Worm (Caenorhabditis elegans) whole organism, late embryonic: ENCODE measurements around the gene Y43F8C.23.

Experiments used
- C38D4.7 ChIP-seq: fragments of 200-800 bp; sonication (Bioruptor generic); optimal IDR thresholded peaks from 2 replicates; lab custom pipeline; 2018; ENCODE audit warnings: mild to moderate bottlenecking, missing genetic modification characterization, moderate library complexity, missing compliant biosample characterization
- F13H6.1 ChIP-seq: sonication (generic microtip); optimal IDR thresholded peaks from 2 replicates; lab custom pipeline; 2016; ENCODE audit warnings: missing genetic modification characterization, missing compliant biosample characterization
- K02D7.2 ChIP-seq: sonication (generic microtip); optimal IDR thresholded peaks from 2 replicates; lab custom pipeline; 2017; ENCODE audit warnings: mild to moderate bottlenecking, missing genetic modification characterization, missing compliant biosample characterization
- K09A11.1 ChIP-seq: sonication (generic microtip); optimal IDR thresholded peaks from 2 replicates; lab custom pipeline; 2017; ENCODE audit warnings: antibody characterized with exemption, mild to moderate bottlenecking, missing genetic modification characterization, missing compliant biosample characterization; ENCODE audit not compliant: insufficient read depth
- T23F11.4 ChIP-seq: fragments of 200-800 bp; sonication (Bioruptor generic); optimal IDR thresholded peaks from 2 replicates; lab custom pipeline; 2018; ENCODE audit warnings: mild to moderate bottlenecking, missing genetic modification characterization, missing compliant biosample characterization
- ahr-1 ChIP-seq: sonication (generic microtip); optimal IDR thresholded peaks from 2 replicates; lab custom pipeline; 2016; ENCODE audit warnings: missing genetic modification characterization, missing compliant biosample characterization
- ama-1 ChIP-seq: fragments of 150-350 bp; optimal IDR thresholded peaks from 2 replicates; lab custom pipeline; 2014
- ceh-14 ChIP-seq: sonication (generic microtip); optimal IDR thresholded peaks from 2 replicates; lab custom pipeline; 2016; ENCODE audit warnings: missing genotype, missing genetic modification characterization, missing compliant biosample characterization
- ceh-18 ChIP-seq: sonication (generic microtip); optimal IDR thresholded peaks from 2 replicates; lab custom pipeline; 2016; ENCODE audit warnings: missing genetic modification characterization, missing compliant biosample characterization
- ceh-19 ChIP-seq: fragments of 200-800 bp; sonication (Bioruptor generic); optimal IDR thresholded peaks from 2 replicates; lab custom pipeline; 2018; ENCODE audit warnings: mild to moderate bottlenecking, missing genetic modification characterization, missing compliant biosample characterization
- ceh-2 ChIP-seq: sonication (generic microtip); optimal IDR thresholded peaks from 2 replicates; lab custom pipeline; 2016; ENCODE audit warnings: missing genotype, missing genetic modification characterization, missing compliant biosample characterization
- ceh-24 ChIP-seq: sonication (generic microtip); optimal IDR thresholded peaks from 2 replicates; lab custom pipeline; 2016; ENCODE audit warnings: mild to moderate bottlenecking, missing genetic modification characterization, missing compliant biosample characterization
- ceh-30 ChIP-seq: fragments of 150-350 bp; optimal IDR thresholded peaks from 2 replicates; lab custom pipeline; 2014; ENCODE audit warnings: missing biosample characterization, missing genetic modification characterization
- ceh-31 ChIP-seq: sonication (generic microtip); optimal IDR thresholded peaks from 2 replicates; lab custom pipeline; 2016; ENCODE audit warnings: missing genetic modification characterization, missing compliant biosample characterization
- ceh-34 ChIP-seq: sonication (generic microtip); optimal IDR thresholded peaks from 2 replicates; lab custom pipeline; 2016; ENCODE audit warnings: mild to moderate bottlenecking, missing genetic modification characterization, missing compliant biosample characterization
- ceh-6 ChIP-seq: fragments of 200-800 bp; sonication (Bioruptor generic); optimal IDR thresholded peaks from 2 replicates; lab custom pipeline; 2018; ENCODE audit warnings: mild to moderate bottlenecking, missing genetic modification characterization, missing compliant biosample characterization
- che-1 ChIP-seq: sonication (generic microtip); optimal IDR thresholded peaks from 2 replicates; lab custom pipeline; 2016; ENCODE audit warnings: mild to moderate bottlenecking, missing genetic modification characterization, missing compliant biosample characterization
- elt-2 ChIP-seq: sonication (generic microtip); optimal IDR thresholded peaks from 2 replicates; lab custom pipeline; 2016; ENCODE audit warnings: missing genetic modification reagents, missing genetic modification characterization, missing compliant biosample characterization
- elt-4 ChIP-seq: sonication (generic microtip); optimal IDR thresholded peaks from 2 replicates; lab custom pipeline; 2016; ENCODE audit warnings: missing genetic modification characterization, missing compliant biosample characterization
- eyg-1 ChIP-seq: sonication (generic microtip); optimal IDR thresholded peaks from 2 replicates; lab custom pipeline; 2016; ENCODE audit warnings: missing genotype, missing genetic modification characterization, missing compliant biosample characterization
- fax-1 ChIP-seq: sonication (generic microtip); optimal IDR thresholded peaks from 2 replicates; lab custom pipeline; 2016; ENCODE audit warnings: missing genotype, missing genetic modification characterization, missing compliant biosample characterization
- fkh-6 ChIP-seq: sonication (generic microtip); optimal IDR thresholded peaks from 2 replicates; lab custom pipeline; 2016; ENCODE audit warnings: missing genetic modification characterization, missing compliant biosample characterization
- hlh-8 ChIP-seq: sonication (generic microtip); optimal IDR thresholded peaks from 2 replicates; lab custom pipeline; 2016; ENCODE audit warnings: missing genotype, missing genetic modification characterization, missing compliant biosample characterization
- lim-6 ChIP-seq: sonication (generic microtip); optimal IDR thresholded peaks from 2 replicates; lab custom pipeline; 2016; ENCODE audit warnings: missing genetic modification characterization, missing compliant biosample characterization
- mec-3 ChIP-seq: sonication (generic microtip); optimal IDR thresholded peaks from 2 replicates; lab custom pipeline; 2016; ENCODE audit warnings: borderline replicate concordance, missing genetic modification characterization, missing compliant biosample characterization
- nfya-1 ChIP-seq: sonication (generic microtip); optimal IDR thresholded peaks from 2 replicates; lab custom pipeline; 2017; ENCODE audit warnings: missing genetic modification characterization, mild to moderate bottlenecking, missing compliant biosample characterization, antibody characterized with exemption, moderate library complexity
- nhr-232 ChIP-seq: sonication (generic microtip); optimal IDR thresholded peaks from 2 replicates; lab custom pipeline; 2016; ENCODE audit warnings: missing genetic modification characterization, missing compliant biosample characterization
- pag-3 ChIP-seq: sonication (generic microtip); optimal IDR thresholded peaks from 2 replicates; lab custom pipeline; 2016; ENCODE audit warnings: missing compliant biosample characterization, missing genetic modification characterization, borderline replicate concordance
- pat-9 ChIP-seq: fragments of 200-800 bp; sonication (Bioruptor generic); optimal IDR thresholded peaks from 2 replicates; lab custom pipeline; 2018; ENCODE audit warnings: mild to moderate bottlenecking, missing genetic modification characterization, moderate library complexity, missing compliant biosample characterization
- pha-2 ChIP-seq: sonication (generic microtip); optimal IDR thresholded peaks from 2 replicates; lab custom pipeline; 2017; ENCODE audit warnings: mild to moderate bottlenecking, missing genetic modification characterization, missing compliant biosample characterization
- pha-4 ChIP-seq: fragments of 150-350 bp; optimal IDR thresholded peaks from 2 replicates; lab custom pipeline; 2018; ENCODE audit warnings: missing biosample characterization, missing genetic modification reagents, missing genetic modification characterization
- pros-1 ChIP-seq: fragments of 150-350 bp; optimal IDR thresholded peaks from 2 replicates; lab custom pipeline; 2014; ENCODE audit warnings: missing biosample characterization, missing genetic modification reagents, missing genetic modification characterization
- ref-2 ChIP-seq: sonication (generic microtip); optimal IDR thresholded peaks from 2 replicates; lab custom pipeline; 2016; ENCODE audit warnings: missing genetic modification characterization, missing compliant biosample characterization
- rnt-1 ChIP-seq: sonication (generic microtip); optimal IDR thresholded peaks from 2 replicates; lab custom pipeline; 2016; ENCODE audit warnings: missing genetic modification characterization, missing compliant biosample characterization
- sdc-2 ChIP-seq: sonication (generic microtip); optimal IDR thresholded peaks from 2 replicates; lab custom pipeline; 2016; ENCODE audit warnings: missing genotype, missing genetic modification characterization, missing compliant biosample characterization
- sox-4 ChIP-seq: sonication (generic microtip); optimal IDR thresholded peaks from 2 replicates; lab custom pipeline; 2017; ENCODE audit warnings: mild to moderate bottlenecking, missing genetic modification characterization, inconsistent platforms, missing compliant biosample characterization
- syd-9 ChIP-seq: sonication (generic microtip); optimal IDR thresholded peaks from 2 replicates; lab custom pipeline; 2016; ENCODE audit warnings: mild to moderate bottlenecking, missing genetic modification characterization, moderate library complexity, missing compliant biosample characterization
- tbx-2 ChIP-seq: sonication (generic microtip); optimal IDR thresholded peaks from 2 replicates; lab custom pipeline; 2016; ENCODE audit warnings: missing genetic modification characterization, missing compliant biosample characterization
- ttx-3 ChIP-seq: sonication (generic microtip); optimal IDR thresholded peaks from 2 replicates; lab custom pipeline; 2016; ENCODE audit warnings: missing genetic modification reagents, missing genetic modification characterization, missing compliant biosample characterization
- unc-3 ChIP-seq, 2 experiments: fragments of 200-800 bp in 1 of 2; sonication (Bioruptor generic) in 1 of 2; sonication (generic microtip) in 1 of 2; conservative IDR thresholded peaks in 1 of 2; optimal IDR thresholded peaks in 1 of 2; 2 replicates each; pipeline versions ENCODE4 v1.3.6 to Lab custom; 2016 to 2022; ENCODE audit warnings: missing compliant biosample characterization in 2 of 2, missing genetic modification characterization in 2 of 2, missing genetic modification reagents in 1 of 2
- unc-42 ChIP-seq: sonication (generic microtip); optimal IDR thresholded peaks from 2 replicates; lab custom pipeline; 2016; ENCODE audit warnings: missing genotype, missing genetic modification characterization, missing compliant biosample characterization
- unc-55 ChIP-seq: sonication (generic microtip); optimal IDR thresholded peaks from 2 replicates; lab custom pipeline; 2017; ENCODE audit warnings: missing biosample characterization, missing genetic modification reagents, missing genetic modification characterization
- unc-86 ChIP-seq: sonication (generic microtip); optimal IDR thresholded peaks from 2 replicates; lab custom pipeline; 2016; ENCODE audit warnings: missing genetic modification characterization, missing compliant biosample characterization
- ztf-16 ChIP-seq: sonication (generic microtip); optimal IDR thresholded peaks from 2 replicates; lab custom pipeline; 2017; ENCODE audit warnings: missing genetic modification characterization, missing compliant biosample characterization

Gene Y43F8C.23

DNA sequence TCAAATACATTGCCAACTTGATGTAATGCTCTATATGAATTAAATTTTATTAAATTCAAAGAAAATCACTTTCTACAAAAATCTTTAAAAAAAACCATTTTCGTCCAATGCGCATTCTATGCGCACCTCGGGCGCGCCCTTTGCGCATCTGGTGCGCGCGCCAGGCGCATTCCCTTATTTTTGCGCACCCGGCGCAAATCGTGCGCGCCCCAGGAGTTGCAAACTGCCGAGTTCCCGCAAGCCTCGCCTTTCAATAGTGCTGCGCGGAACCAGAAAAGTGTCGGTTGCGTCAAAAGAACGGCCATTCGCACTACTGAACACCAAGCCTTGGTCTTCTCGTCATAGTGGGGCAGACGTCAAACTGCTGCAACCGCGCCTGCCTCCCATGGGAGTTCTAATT, 22.2 kb upstream of the Y43F8C.23 start:
- TF ChIP-seq eyg-1 (tag; lab: Kevin White, UChicago) (no peak), pag-3 (peak; percentile 40)

DNA sequence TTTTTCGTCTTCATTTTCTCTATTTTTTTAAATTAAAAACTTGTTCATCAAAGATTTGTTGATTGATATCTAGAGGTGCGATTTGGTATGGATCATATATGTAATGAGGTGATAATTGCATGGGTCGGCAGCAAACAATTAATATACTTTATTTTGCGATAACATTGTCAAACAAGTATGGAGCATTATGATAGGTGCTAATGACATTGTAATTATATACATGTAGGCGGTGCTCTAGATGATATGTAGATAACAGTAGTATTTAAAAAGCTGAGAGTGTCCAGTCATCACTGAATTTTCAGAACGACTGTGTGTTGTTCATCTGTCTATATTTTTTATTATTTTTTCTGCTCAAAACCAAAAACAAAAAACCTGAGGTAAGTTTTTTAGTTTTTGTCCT, 18.7 kb upstream of the Y43F8C.23 start, which contains the start of gene Y116F11A.1:
Gene Y116F11A.1 (plus strand): TSS at position 301 of the 400 bp plus-strand sequence.
- no peak for TF ChIP-seq ceh-6 (GFP tag; lab: Kevin White, UChicago)
- TF ChIP-seq hlh-8 (tag; lab: Kevin White, UChicago), result no peak
- no peak for TF ChIP-seq K02D7.2 (tag; lab: Kevin White, UChicago)
- TF ChIP-seq unc-3 (GFP tag; conservative IDR thresholded peaks at IDR 0.05; lab: Robert Waterston, UW), result no peak
- TF ChIP-seq unc-3 (tag; optimal IDR thresholded peaks at IDR 0.05; lab: Kevin White, UChicago), result no peak
- TF ChIP-seq lim-6 (tag; lab: Kevin White, UChicago), result no peak
- no peak for TF ChIP-seq ceh-31
- no peak for TF ChIP-seq ceh-18 (tag; lab: Kevin White, UChicago)
- TF ChIP-seq sox-4 (tag; lab: Kevin White, UChicago), result no peak
- TF ChIP-seq mec-3, result no peak
- TF ChIP-seq K09A11.1, result no peak
- TF ChIP-seq eyg-1 (tag; lab: Kevin White, UChicago), result no peak
- no peak for TF ChIP-seq elt-4
- no peak for TF ChIP-seq T23F11.4 (GFP tag; lab: Kevin White, UChicago)
- no peak for TF ChIP-seq ceh-30 (tag; lab: Kevin White, UChicago)
- no peak for TF ChIP-seq ceh-19 (GFP tag; lab: Kevin White, UChicago)

DNA sequence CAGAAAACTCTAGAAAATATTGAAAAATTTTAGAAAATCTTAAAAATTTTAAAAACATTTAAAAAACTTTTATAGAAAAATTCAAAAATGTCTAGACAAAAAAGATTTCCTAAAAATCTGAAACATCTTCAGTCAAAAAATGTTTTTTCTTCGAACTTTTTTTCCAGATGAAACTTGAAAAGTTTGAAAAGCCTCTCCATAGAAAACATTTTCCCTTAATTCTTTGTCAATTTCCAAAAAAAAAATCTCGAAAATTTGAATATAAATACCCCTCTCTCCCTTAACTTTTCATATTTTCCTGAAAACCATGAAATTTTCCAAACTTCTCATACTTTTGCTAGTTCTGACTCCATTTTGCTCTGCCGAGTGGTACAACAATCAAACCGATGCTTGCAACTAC, 17.2 kb upstream of the Y43F8C.23 start, which contains the start of gene Y116F11A.3:
Gene Y116F11A.3 (plus strand): TSS at position 301 of the 400 bp plus-strand sequence.
- TF ChIP-seq ceh-6 (GFP tag; lab: Kevin White, UChicago) (no peak), ceh-14 (no peak), unc-3 (GFP tag; conservative IDR thresholded peaks at IDR 0.05; lab: Robert Waterston, UW) (no peak), unc-3 (tag; optimal IDR thresholded peaks at IDR 0.05; lab: Kevin White, UChicago) (no peak), ttx-3 (tag; lab: Kevin White, UChicago) (no peak), fax-1 (tag; lab: Kevin White, UChicago) (no peak), pat-9 (no peak), K09A11.1 (no peak), che-1 (tag; lab: Kevin White, UChicago) (no peak), F13H6.1 (no peak), rnt-1 (tag; lab: Kevin White, UChicago) (no peak), ama-1 (lab: Kevin White, UChicago) (no peak), ztf-16 (tag; lab: Kevin White, UChicago) (no peak), T23F11.4 (GFP tag; lab: Kevin White, UChicago) (no peak), ahr-1 (tag; lab: Kevin White, UChicago) (no peak), ceh-19 (GFP tag; lab: Kevin White, UChicago) (no peak), nhr-232 (tag; lab: Kevin White, UChicago) (no peak), eyg-1 (tag; lab: Kevin White, UChicago) (no peak), elt-2 (no peak), C38D4.7 (GFP tag; lab: Kevin White, UChicago) (no peak), ceh-2 (no peak)
- TF ChIP-seq, all 69 proteins: peak for 0

DNA sequence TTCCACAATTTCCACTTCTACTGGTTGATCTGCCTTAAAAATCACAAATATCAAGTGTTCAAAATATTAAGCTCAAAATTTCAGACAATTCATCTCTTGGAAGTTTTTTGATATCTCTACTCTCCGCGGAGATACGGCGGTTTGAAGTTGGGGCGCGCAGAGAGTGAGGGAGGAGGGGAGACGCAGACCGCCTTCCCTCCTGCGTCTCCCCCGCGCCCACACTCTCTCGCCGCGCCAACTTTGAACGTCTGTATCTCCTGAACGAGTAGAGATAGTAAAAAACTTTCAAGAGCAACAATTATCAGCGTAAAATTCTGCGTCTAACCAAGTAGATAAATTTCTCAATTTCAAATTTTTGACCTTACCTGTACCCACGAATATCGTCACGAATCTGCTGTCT, 16.4 kb upstream of the Y43F8C.23 start:
- TF ChIP-seq fax-1 (tag; lab: Kevin White, UChicago) (no peak), pros-1 (no peak), pha-4 (no peak), sdc-2 (no peak), fkh-6 (tag; lab: Kevin White, UChicago) (no peak), pha-2 (no peak), ztf-16 (tag; lab: Kevin White, UChicago) (no peak), unc-86 (tag; lab: Kevin White, UChicago) (no peak), ceh-34 (tag; lab: Kevin White, UChicago) (no peak), ceh-30 (tag; lab: Kevin White, UChicago) (no peak), nfya-1 (no peak), ref-2 (no peak), ceh-2 (no peak), tbx-2 (tag; lab: Kevin White, UChicago) (no peak), unc-55 (no peak), unc-42 (tag; lab: Kevin White, UChicago) (no peak), F13H6.1 (no peak), sox-4 (tag; lab: Kevin White, UChicago) (no peak), syd-9 (no peak), ceh-24 (no peak)
